Fruit fly (Drosophila melanogaster): ENCODE results near the gene Vps60.

Vps60 gene

DNA sequence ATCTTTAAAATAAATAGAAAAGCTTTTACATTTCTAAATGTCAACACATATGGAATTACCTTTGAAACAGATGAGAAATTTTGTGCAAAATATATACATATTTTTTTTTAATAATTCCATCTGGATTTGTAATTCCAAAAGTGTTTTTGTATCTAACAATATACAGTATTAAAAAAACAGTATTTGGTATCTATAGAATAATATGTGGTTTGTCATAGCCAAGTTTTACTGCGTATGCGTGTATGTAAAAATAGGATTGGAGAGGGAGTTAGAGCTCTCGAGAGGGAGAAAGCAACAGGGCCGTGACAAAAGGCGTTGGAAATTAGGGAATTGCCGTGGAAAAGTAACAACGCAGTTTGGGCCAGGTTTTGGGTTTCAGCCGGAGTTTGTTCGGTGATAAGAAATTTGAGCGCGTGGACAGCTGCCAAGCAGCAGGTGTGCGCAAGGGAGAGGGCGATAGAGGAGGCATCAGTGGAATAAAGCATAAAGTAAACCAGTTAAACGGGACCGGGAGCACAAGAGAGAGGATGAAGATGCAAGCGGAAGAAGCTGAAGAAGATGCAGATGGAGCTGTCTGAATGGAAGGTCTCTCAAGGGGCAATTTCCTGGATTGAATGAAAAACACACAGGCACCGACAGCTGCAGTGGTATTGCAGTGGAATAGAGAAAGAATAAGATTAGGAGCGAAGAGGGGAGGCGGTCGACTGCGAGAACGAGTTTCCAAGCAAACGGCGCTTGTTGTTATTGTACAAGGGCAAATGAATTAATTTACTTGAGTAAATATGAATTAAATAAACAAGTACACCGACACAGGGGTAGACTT lies 31.7 kb upstream of the Vps60 start (continued):
- no peak for TF ChIP-seq Dip3 (GFP tag; optimal IDR thresholded peaks at IDR 0.05)
- no peak for TF ChIP-seq Pdp1 (GFP tag; optimal IDR thresholded peaks at IDR 0.05)
- TF ChIP-seq shn (GFP tag; optimal IDR thresholded peaks at IDR 0.05): no peak
- TF ChIP-seq CG8359 (GFP tag; optimal IDR thresholded peaks at IDR 0.05; ENCODE audit: borderline replicate concordance): no peak
- no peak for TF ChIP-seq CG11560 (tag; IDR thresholded peaks at IDR 0.05)
- TF ChIP-seq gem (tag; optimal IDR thresholded peaks at IDR 0.05): peak; percentile 54
- peak; percentile 38 for TF ChIP-seq CG2712 (tag; optimal IDR thresholded peaks at IDR 0.05)
- TF ChIP-seq CG1832 (GFP tag; optimal IDR thresholded peaks at IDR 0.05): peak; percentile 73
- no peak for TF ChIP-seq jing (GFP tag; optimal IDR thresholded peaks at IDR 0.05)
- peak; percentile 72 for TF ChIP-seq Nf-YA (GFP tag; IDR thresholded peaks at IDR 0.05)
- 0 out of 2 replicates have a peak, but pooled peaks have one; percentile 25 for TF ChIP-seq CG11085 (GFP tag; IDR thresholded peaks at IDR 0.05)
- TF ChIP-seq Hr39 (optimal IDR thresholded peaks at IDR 0.05): no peak
- TF ChIP-seq ato (GFP tag; IDR thresholded peaks at IDR 0.05; ENCODE audit: partially characterized antibody): no peak
- TF ChIP-seq CG13624 (GFP tag; optimal IDR thresholded peaks at IDR 0.05): no peak
- TF ChIP-seq cwo (GFP tag; optimal IDR thresholded peaks at IDR 0.05): no peak
- TF ChIP-seq Asciz (GFP tag; optimal IDR thresholded peaks at IDR 0.05): peak; percentile 88
- no peak for TF ChIP-seq gfzf (GFP tag; optimal IDR thresholded peaks at IDR 0.05)
- TF ChIP-seq Scr (GFP tag; IDR thresholded peaks at IDR 0.05; ENCODE audit: partially characterized antibody): no peak
- TF ChIP-seq zen (tag; optimal IDR thresholded peaks at IDR 0.05): no peak
- no peak for TF ChIP-seq CG14050 (GFP tag; IDR thresholded peaks at IDR 0.05)
- TF ChIP-seq D19B (GFP tag; optimal IDR thresholded peaks at IDR 0.05): no peak
- TF ChIP-seq CG31365 (tag; optimal IDR thresholded peaks at IDR 0.05): no peak
- peak; percentile 71; the same call in 1 of the 2 replicates for TF ChIP-seq E2f1 (GFP tag; IDR thresholded peaks at IDR 0.05)
- TF ChIP-seq CG4360 (GFP tag; IDR thresholded peaks at IDR 0.05): peak; percentile 81
- no peak for TF ChIP-seq CG33557 (GFP tag; optimal IDR thresholded peaks at IDR 0.05)
- TF ChIP-seq Atf-2 (GFP tag; optimal IDR thresholded peaks at IDR 0.05): no peak
- TF ChIP-seq Sry-δ (GFP tag; optimal IDR thresholded peaks at IDR 0.05): no peak
- no peak for TF ChIP-seq oc (tag; optimal IDR thresholded peaks at IDR 0.05)
- TF ChIP-seq usp (GFP tag; optimal IDR thresholded peaks at IDR 0.05): no peak
- 0 out of 3 replicates have a peak, but pooled peaks have one; percentile 12 for TF ChIP-seq otp (GFP tag; IDR thresholded peaks at IDR 0.05)
- TF ChIP-seq Hmr (GFP tag; optimal IDR thresholded peaks at IDR 0.05): peak; percentile 59
- TF ChIP-seq lmd (GFP tag; IDR thresholded peaks at IDR 0.05): peak; percentile 30; the same call in 1 of the 2 replicates
- TF ChIP-seq CG4730 (GFP tag; IDR thresholded peaks at IDR 0.05): peak; percentile 36; the same call in 1 of the 2 replicates
- no peak for TF ChIP-seq CG17328 (GFP tag; IDR thresholded peaks at IDR 0.05)
- TF ChIP-seq CG10209 (GFP tag; optimal IDR thresholded peaks at IDR 0.05): no peak
- TF ChIP-seq CG32532 (GFP tag; IDR thresholded peaks at IDR 0.05): peak; percentile 28; the same call in 1 of the 2 replicates
- peak; percentile 43; the same call in 1 of the 2 replicates for TF ChIP-seq CG9932 (GFP tag; IDR thresholded peaks at IDR 0.05)
- TF ChIP-seq Mrtf (GFP tag; IDR thresholded peaks at IDR 0.05): peak; percentile 28; the same call in 1 of the 3 replicates
- TF ChIP-seq CG30431 (GFP tag; optimal IDR thresholded peaks at IDR 0.05): no peak
- TF ChIP-seq Usf (GFP tag; optimal IDR thresholded peaks at IDR 0.05): no peak
- TF ChIP-seq CG7556 (GFP tag; optimal IDR thresholded peaks at IDR 0.05): no peak
- TF ChIP-seq ATbp (GFP tag; optimal IDR thresholded peaks at IDR 0.05): peak; percentile 88
- no peak for TF ChIP-seq pan (optimal IDR thresholded peaks at IDR 0.05)
- TF ChIP-seq pan (GFP tag; optimal IDR thresholded peaks at IDR 0.05 in 1 of 2, IDR thresholded peaks at IDR 0.05 in 1 of 2): peak in 1 of 2 experiments; percentile 79
- TF ChIP-seq NC2α (GFP tag; optimal IDR thresholded peaks at IDR 0.05): no peak
- TF ChIP-seq lab (GFP tag; optimal IDR thresholded peaks at IDR 0.05): peak; percentile 91
- TF ChIP-seq Hand (GFP tag; optimal IDR thresholded peaks at IDR 0.05): no peak
- TF ChIP-seq dpn (GFP tag; optimal IDR thresholded peaks at IDR 0.05): no peak
- no peak for TF ChIP-seq croc (GFP tag; conservative IDR thresholded peaks at IDR 0.05)

Data from whole organism, embryonic.